Worm (Caenorhabditis elegans): ENCODE data around the gene elo-6.

DNA sequence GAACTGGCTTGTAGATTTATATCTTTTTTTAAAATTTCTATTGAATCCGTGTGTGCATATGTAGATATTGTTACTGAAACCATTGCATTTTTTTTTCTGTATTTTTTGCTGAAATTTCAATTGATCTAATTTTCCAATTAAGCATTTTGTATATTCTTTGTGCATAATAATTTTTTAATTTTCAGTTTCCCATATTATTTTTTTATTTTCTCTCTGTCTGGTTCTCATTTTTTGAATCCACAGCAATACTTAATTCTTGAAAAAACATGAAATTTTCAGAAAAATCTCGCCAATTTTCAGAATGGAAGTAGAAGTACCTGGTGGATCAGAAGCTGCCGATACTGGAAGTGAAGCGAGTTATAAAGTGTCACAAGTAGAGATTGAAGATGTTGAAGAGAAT lies 21.8 kb downstream of the elo-6 start, which contains the start of gene sand-1:
- TF ChIP-seq fkh-2 (tag; optimal IDR thresholded peaks at IDR 0.05), result no peak
- TF ChIP-seq nhr-28 (tag; optimal IDR thresholded peaks at IDR 0.05), result no peak
- TF ChIP-seq nhr-12 (tag; optimal IDR thresholded peaks at IDR 0.05), result no peak
- TF ChIP-seq tbx-2 (tag; optimal IDR thresholded peaks at IDR 0.05), result no peak
- TF ChIP-seq elt-2 (tag; optimal IDR thresholded peaks at IDR 0.05), result no peak
- no peak for TF ChIP-seq nhr-76 (tag; optimal IDR thresholded peaks at IDR 0.05)
- TF ChIP-seq lin-39 (tag; optimal IDR thresholded peaks at IDR 0.05), result no peak
- no peak for TF ChIP-seq ZK546.5 (tag; optimal IDR thresholded peaks at IDR 0.05)
- no peak for TF ChIP-seq unc-62 (GFP tag; optimal IDR thresholded peaks at IDR 0.05)

Measured in whole organism, L3 larva.